Worm (Caenorhabditis elegans) whole organism, L4/young adult: ENCODE measurements around the gene fbxa-28.

Source experiments
- W03F9.2 ChIP-seq: fragments of 150-350 bp; optimal IDR thresholded peaks from 2 replicates; lab custom pipeline; 2014; ENCODE audit warnings: missing biosample characterization, missing genetic modification characterization
- dao-5 ChIP-seq: sonication (generic microtip); optimal IDR thresholded peaks from 2 replicates; lab custom pipeline; 2016; ENCODE audit warnings: missing genotype, missing genetic modification characterization, moderate library complexity, missing compliant biosample characterization
- him-1 ChIP-seq: sonication (generic microtip); optimal IDR thresholded peaks from 2 replicates; lab custom pipeline; 2016; ENCODE audit warnings: missing genotype, missing genetic modification reagents, missing genetic modification characterization, missing compliant biosample characterization

fbxa-28 gene

ce11 chrIII:1324513-1324912 lies 26.8 kb downstream of the fbxa-28 start, which contains the start of gene fbxa-14:
Gene fbxa-14, minus strand, starts transcription at chrIII:1324613.
- no peak for TF ChIP-seq W03F9.2 (tag; lab: Kevin White, UChicago)
- no peak for TF ChIP-seq dao-5 (tag; lab: Kevin White, UChicago)
- no peak for TF ChIP-seq him-1 (tag; lab: Kevin White, UChicago)

- TF ChIP-seq W03F9.2 (tag; lab: Kevin White, UChicago) = no peak
- TF ChIP-seq him-1 (tag; lab: Kevin White, UChicago) = no peak
- TF ChIP-seq dao-5 (tag; lab: Kevin White, UChicago) = no peak
These were observed 28.8 kb downstream of the fbxa-28 start, which contains the start of gene Y82E9BL.18 for ce11 chrIII:1326490-1326889. Gene Y82E9BL.18, plus strand, starts transcription at chrIII:1326790.

- no peak for TF ChIP-seq W03F9.2 (tag; lab: Kevin White, UChicago)
- TF ChIP-seq dao-5 (tag; lab: Kevin White, UChicago) = no peak
- no peak for TF ChIP-seq him-1 (tag; lab: Kevin White, UChicago)
These were observed 34.2 kb downstream of the fbxa-28 start, which contains the start of gene Y82E9BL.19 for ce11 chrIII:1331894-1332293. Gene Y82E9BL.19, plus strand, starts transcription at chrIII:1332016.

ce11 chrIII:1340240-1340639 lies 42.5 kb downstream of the fbxa-28 start, which contains the start of gene fbxa-5:
Gene fbxa-5, minus strand, starts transcription at chrIII:1340340.
- TF ChIP-seq him-1 (tag; lab: Kevin White, UChicago) (no peak), W03F9.2 (tag; lab: Kevin White, UChicago) (no peak), dao-5 (tag; lab: Kevin White, UChicago) (no peak)

- TF ChIP-seq him-1 (tag; lab: Kevin White, UChicago) = no peak
- TF ChIP-seq W03F9.2 (tag; lab: Kevin White, UChicago) = no peak
- no peak for TF ChIP-seq dao-5 (tag; lab: Kevin White, UChicago)
These were observed 44.8 kb downstream of the fbxa-28 start, which contains the start of gene fbxa-26 for ce11 chrIII:1342488-1342887. Gene fbxa-26, minus strand, starts transcription at chrIII:1342522.

- TF ChIP-seq dao-5 (tag; lab: Kevin White, UChicago) = no peak
- no peak for TF ChIP-seq him-1 (tag; lab: Kevin White, UChicago)
- no peak for TF ChIP-seq W03F9.2 (tag; lab: Kevin White, UChicago)
These were observed 45.3 kb downstream of the fbxa-28 start, which contains the start of gene fbxa-27 for ce11 chrIII:1342919-1343419. Gene fbxa-27, plus strand, starts transcription at chrIII:1342969.

ce11 chrIII:1345694-1346093 lies 48.0 kb downstream of the fbxa-28 start, which contains the start of gene Y82E9BL.6:
Gene Y82E9BL.6, minus strand, starts transcription at chrIII:1345794.
- TF ChIP-seq dao-5 (tag; lab: Kevin White, UChicago) (no peak), him-1 (tag; lab: Kevin White, UChicago) (no peak), W03F9.2 (tag; lab: Kevin White, UChicago) (no peak)

- TF ChIP-seq him-1 (tag; lab: Kevin White, UChicago) = no peak
- no peak for TF ChIP-seq dao-5 (tag; lab: Kevin White, UChicago)
- no peak for TF ChIP-seq W03F9.2 (tag; lab: Kevin White, UChicago)
These were observed 49.3 kb downstream of the fbxa-28 start for ce11 chrIII:1347003-1347402.

- no peak for TF ChIP-seq him-1 (tag; lab: Kevin White, UChicago)
- TF ChIP-seq dao-5 (tag; lab: Kevin White, UChicago) = no peak
- no peak for TF ChIP-seq W03F9.2 (tag; lab: Kevin White, UChicago)
These were observed 49.8 kb downstream of the fbxa-28 start, which contains the start of gene Y82E9BL.5 for ce11 chrIII:1347539-1347938. Gene Y82E9BL.5, minus strand, starts transcription at chrIII:1347639.
